Fruit fly (Drosophila melanogaster) whole organism, wandering third instar larva: ENCODE measurements around the gene PH4alphaEFB.

ENCODE experiments used
- Abd-B ChIP-seq: fragments of >200 bp; optimal IDR thresholded peaks from 2 replicates; lab custom pipeline; 2017; ENCODE audit warnings: missing biosample characterization, missing genetic modification characterization
- CG32264 ChIP-seq: fragments of 200-800 bp; sonication (Bioruptor generic); optimal IDR thresholded peaks from 2 replicates; lab custom pipeline; 2016; ENCODE audit warnings: missing biosample characterization, missing genetic modification characterization
- CG9705 ChIP-seq: fragments of 200-800 bp; sonication (Bioruptor generic); optimal IDR thresholded peaks from 2 replicates; lab custom pipeline; 2018; ENCODE audit warnings: missing biosample characterization, mild to moderate bottlenecking, missing genetic modification characterization
- CrebA ChIP-seq: fragments of 200-800 bp; sonication (Bioruptor generic); optimal IDR thresholded peaks from 2 replicates; lab custom pipeline; 2016; ENCODE audit warnings: missing biosample characterization, mild to moderate bottlenecking, missing genetic modification characterization, borderline replicate concordance
- Dfd ChIP-seq: fragments of >200 bp; optimal IDR thresholded peaks from 2 replicates; lab custom pipeline; 2017; ENCODE audit warnings: missing biosample characterization, missing genetic modification characterization
- Dif ChIP-seq: fragments of 200-275, 200-300 bp; sonication (Bioruptor generic); optimal IDR thresholded peaks from 2 replicates; lab custom pipeline; 2018; ENCODE audit warnings: missing biosample characterization, missing genetic modification characterization; ENCODE audit not compliant: partially characterized antibody
- GATAd ChIP-seq: sonication (Bioruptor generic); optimal IDR thresholded peaks from 2 replicates; lab custom pipeline; 2016; ENCODE audit warnings: missing biosample characterization, missing genetic modification characterization
- HLH106 ChIP-seq: fragments of 200-800 bp; optimal IDR thresholded peaks from 3 replicates; lab custom pipeline; 2019; ENCODE audit warnings: missing biosample characterization, mild to moderate bottlenecking, missing genetic modification characterization, moderate library complexity
- Hnf4 ChIP-seq: fragments of 200-800 bp; sonication (Bioruptor generic); optimal IDR thresholded peaks from 2 replicates; lab custom pipeline; 2016; ENCODE audit warnings: missing biosample characterization, mild to moderate bottlenecking, missing genetic modification characterization
- Hr78 ChIP-seq: fragments of >200 bp; optimal IDR thresholded peaks from 2 replicates; lab custom pipeline; 2017; ENCODE audit warnings: missing biosample characterization, missing genetic modification characterization
- Hr83 ChIP-seq: fragments of 200-300 bp; sonication (Bioruptor generic); optimal IDR thresholded peaks from 2 replicates; lab custom pipeline; 2016; ENCODE audit warnings: missing biosample characterization, mild to moderate bottlenecking, missing genetic modification characterization, moderate library complexity; ENCODE audit not compliant: poor library complexity, severe bottlenecking
- Jra ChIP-seq: sonication (Bioruptor generic); optimal IDR thresholded peaks from 2 replicates; lab custom pipeline; 2016; ENCODE audit warnings: missing biosample characterization, missing genetic modification characterization
- Mio ChIP-seq: sonication (Bioruptor generic); optimal IDR thresholded peaks from 2 replicates; lab custom pipeline; 2016; ENCODE audit warnings: missing biosample characterization, missing genetic modification characterization
- Myc ChIP-seq: fragments of >200 bp; optimal IDR thresholded peaks from 2 replicates; lab custom pipeline; 2017
- N ChIP-seq: fragments of >200 bp; optimal IDR thresholded peaks from 2 replicates; lab custom pipeline; 2018; ENCODE audit warnings: missing biosample characterization, missing external identifiers, missing genetic modification characterization
- OdsH ChIP-seq: fragments of 200-800 bp; sonication (Bioruptor generic); optimal IDR thresholded peaks from 2 replicates; lab custom pipeline; 2016; ENCODE audit warnings: missing biosample characterization, mild to moderate bottlenecking, missing genetic modification characterization
- Rel ChIP-seq, 2 experiments: fragments of 200-800 bp; sonication (Bioruptor generic) in 1 of 2; optimal IDR thresholded peaks; 2 replicates in 1 of 2; 3 replicates in 1 of 2; lab custom pipeline; 2016 to 2019; ENCODE audit warnings: mild to moderate bottlenecking in 2 of 2, missing biosample characterization in 2 of 2, missing genetic modification characterization in 2 of 2, moderate library complexity in 1 of 2
- Sp1 ChIP-seq: fragments of 200-800 bp; sonication (Bioruptor generic); optimal IDR thresholded peaks from 3 replicates; lab custom pipeline; 2019; ENCODE audit warnings: missing biosample characterization, mild to moderate bottlenecking, missing genetic modification characterization, moderate library complexity
- Vsx2 ChIP-seq: fragments of 200-300, 225-300 bp; sonication (Bioruptor generic); optimal IDR thresholded peaks from 2 replicates; lab custom pipeline; 2018; ENCODE audit warnings: missing biosample characterization, missing genetic modification characterization; ENCODE audit not compliant: partially characterized antibody
- br ChIP-seq: fragments of 200-800 bp; sonication (Bioruptor generic); optimal IDR thresholded peaks from 2 replicates; lab custom pipeline; 2016; ENCODE audit warnings: missing biosample characterization, missing genetic modification characterization
- brk ChIP-seq: fragments of 200-800 bp; sonication (Bioruptor generic); optimal IDR thresholded peaks from 2 replicates; lab custom pipeline; 2016; ENCODE audit warnings: missing biosample characterization, mild to moderate bottlenecking, missing genetic modification characterization
- dl ChIP-seq, 2 experiments: fragments of 175-275, 200-275 bp in 1 of 2; fragments of 200-275 bp in 1 of 2; sonication (Bioruptor generic); optimal IDR thresholded peaks; lab custom pipeline; 2018; ENCODE audit warnings: mild to moderate bottlenecking in 2 of 2, missing biosample characterization in 2 of 2, missing genetic modification characterization in 2 of 2, moderate library complexity in 2 of 2; ENCODE audit not compliant: partially characterized antibody in 2 of 2, insufficient read depth in 1 of 2
- dmrt93B ChIP-seq: fragments of 200-800 bp; sonication (Bioruptor generic); optimal IDR thresholded peaks from 2 replicates; lab custom pipeline; 2018; ENCODE audit warnings: missing biosample characterization, mild to moderate bottlenecking, missing genetic modification characterization
- dsf ChIP-seq: sonication (Bioruptor generic); optimal IDR thresholded peaks from 2 replicates; lab custom pipeline; 2016; ENCODE audit warnings: missing biosample characterization, missing genetic modification characterization, borderline replicate concordance
- ey ChIP-seq: fragments of 200-800 bp; sonication (Bioruptor generic); optimal IDR thresholded peaks from 2 replicates; lab custom pipeline; 2016; ENCODE audit warnings: missing biosample characterization, missing genetic modification characterization
- foxo ChIP-seq, 2 experiments: fragments of 200-800 bp; sonication (Bioruptor generic); optimal IDR thresholded peaks; 2 replicates in 1 of 2; 3 replicates in 1 of 2; lab custom pipeline; 2016 to 2017; ENCODE audit warnings: missing biosample characterization in 2 of 2, missing genetic modification characterization in 2 of 2
- fru ChIP-seq: fragments of 200-800 bp; sonication (Bioruptor generic); optimal IDR thresholded peaks from 3 replicates; lab custom pipeline; 2016; ENCODE audit warnings: missing biosample characterization, mild to moderate bottlenecking, missing genetic modification characterization
- h ChIP-seq: fragments of 200-800 bp; sonication (Bioruptor generic); optimal IDR thresholded peaks from 3 replicates; lab custom pipeline; 2016; ENCODE audit warnings: missing biosample characterization, mild to moderate bottlenecking, missing genetic modification characterization
- jim ChIP-seq: fragments of 175-275, 200-325 bp; sonication (Bioruptor generic); optimal IDR thresholded peaks from 2 replicates; lab custom pipeline; 2016; ENCODE audit warnings: missing biosample characterization, mild to moderate bottlenecking, missing genetic modification characterization
- lola ChIP-seq: fragments of >200 bp; optimal IDR thresholded peaks from 2 replicates; lab custom pipeline; 2017; ENCODE audit warnings: missing biosample characterization, missing genetic modification characterization
- pan ChIP-seq: fragments of >200 bp; optimal IDR thresholded peaks from 2 replicates; lab custom pipeline; 2017
- psq ChIP-seq: fragments of 200-800 bp; sonication (Bioruptor generic); optimal IDR thresholded peaks from 3 replicates; lab custom pipeline; 2017; ENCODE audit warnings: missing biosample characterization, mild to moderate bottlenecking, missing genetic modification characterization, moderate library complexity
- rgr ChIP-seq: fragments of 200-800 bp; sonication (Bioruptor generic); optimal IDR thresholded peaks from 3 replicates; lab custom pipeline; 2016; ENCODE audit warnings: missing biosample characterization, mild to moderate bottlenecking, missing genetic modification characterization
- sage ChIP-seq: fragments of 200-800 bp; sonication (Bioruptor generic); optimal IDR thresholded peaks from 2 replicates; lab custom pipeline; 2016; ENCODE audit warnings: missing biosample characterization, mild to moderate bottlenecking, missing genetic modification characterization
- sv ChIP-seq: fragments of 200-800 bp; sonication (Bioruptor generic); optimal IDR thresholded peaks from 3 replicates; lab custom pipeline; 2016; ENCODE audit warnings: missing biosample characterization, missing genetic modification characterization
- tai ChIP-seq: sonication (Bioruptor generic); optimal IDR thresholded peaks from 2 replicates; lab custom pipeline; 2016; ENCODE audit warnings: missing biosample characterization, missing genetic modification characterization
- usp ChIP-seq: fragments of >200 bp; optimal IDR thresholded peaks from 2 replicates; lab custom pipeline; 2017; ENCODE audit warnings: missing biosample characterization, missing genetic modification characterization
- woc ChIP-seq: sonication (Bioruptor generic); optimal IDR thresholded peaks from 2 replicates; lab custom pipeline; 2016; ENCODE audit warnings: missing biosample characterization, mild to moderate bottlenecking, missing genetic modification characterization

The PH4alphaEFB gene

dm6 chr3R:30449446-30449845 is 16.4 kb upstream of the PH4alphaEFB start:
- TF ChIP-seq dl (GFP tag; optimal IDR thresholded peaks at IDR 0.05; lab: Kevin White, UChicago; ENCODE audit: insufficient read depth in 1 of 2, partially characterized antibody in 2 of 2) (no peak), CrebA (GFP tag; lab: Kevin White, UChicago) (peak; percentile 22)
- TF ChIP-seq, all 38 proteins: peak for 1

DNA sequence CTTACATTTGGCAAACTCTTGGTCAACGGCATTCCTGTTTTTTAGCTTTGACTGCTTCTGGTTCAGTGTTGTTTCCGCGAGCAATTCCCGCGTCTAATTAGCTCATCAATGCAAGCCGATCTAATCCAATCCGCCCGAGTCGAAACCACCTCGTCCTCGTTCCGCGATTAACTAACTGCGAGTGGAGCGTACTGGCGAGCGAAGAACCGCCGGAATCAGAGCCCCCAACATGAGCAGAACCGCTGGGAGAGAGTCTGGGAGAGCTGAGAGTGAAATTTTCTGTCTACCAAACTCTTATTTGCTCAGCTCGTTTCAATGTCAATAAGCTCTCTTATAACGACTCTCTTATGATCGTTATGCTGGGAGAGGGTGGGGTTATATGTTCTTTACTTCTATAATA is 15.6 kb upstream of the PH4alphaEFB start:
- TF ChIP-seq sage (GFP tag; lab: Kevin White, UChicago) (peak; percentile 93), Jra (GFP tag; lab: Kevin White, UChicago) (peak; percentile 99), Mio (peak; percentile 73), fru (peak; percentile 84), Myc (lab: Kevin White, UChicago) (no peak), lola (no peak), tai (GFP tag; lab: Kevin White, UChicago) (peak; percentile 98), woc (GFP tag; lab: Kevin White, UChicago) (no peak), N (GFP tag; lab: Kevin White, UChicago) (no peak), sv (GFP tag; lab: Kevin White, UChicago) (peak; percentile 63), dmrt93B (GFP tag; lab: Kevin White, UChicago) (peak; percentile 50), dsf (GFP tag; lab: Kevin White, UChicago) (peak; percentile 95), CG32264 (GFP tag; lab: Kevin White, UChicago) (no peak), Sp1 (GFP tag; lab: Kevin White, UChicago) (peak; percentile 66), psq (GFP tag; lab: Kevin White, UChicago) (peak; percentile 80), brk (peak; percentile 96), Dif (GFP tag; lab: Kevin White, UChicago) (peak; percentile 98), Dfd (GFP tag; lab: Kevin White, UChicago) (no peak), Rel (GFP tag; optimal IDR thresholded peaks at IDR 0.05; lab: Kevin White, UChicago) (peak; percentile 53), Rel (tag; optimal IDR thresholded peaks at IDR 0.05; lab: Kevin White, UChicago) (peak; percentile 19), CrebA (GFP tag; lab: Kevin White, UChicago) (peak; percentile 90), usp (GFP tag; lab: Kevin White, UChicago) (no peak), ey (GFP tag; lab: Kevin White, UChicago) (peak; percentile 47), jim (GFP tag; lab: Kevin White, UChicago) (peak; percentile 99), Hr78 (GFP tag; lab: Kevin White, UChicago) (no peak), CG9705 (GFP tag; lab: Kevin White, UChicago) (peak; percentile 29), dl (GFP tag; optimal IDR thresholded peaks at IDR 0.05; lab: Kevin White, UChicago; ENCODE audit: insufficient read depth in 1 of 2, partially characterized antibody in 2 of 2) (peak; percentile 95 to 97), Hr83 (GFP tag; lab: Kevin White, UChicago) (peak; percentile 100), pan (lab: Kevin White, UChicago) (no peak), OdsH (GFP tag; lab: Kevin White, UChicago) (peak; percentile 88), h (GFP tag; lab: Kevin White, UChicago) (peak; percentile 95), GATAd (GFP tag; lab: Kevin White, UChicago) (peak; percentile 98), Hnf4 (GFP tag; lab: Kevin White, UChicago) (peak; percentile 98), Vsx2 (GFP tag; lab: Kevin White, UChicago) (peak; percentile 98), foxo (GFP tag; optimal IDR thresholded peaks at IDR 0.05; lab: Kevin White, UChicago) (peak in 1 of 2 experiments; percentile 31), rgr (peak; percentile 95), br (GFP tag; lab: Kevin White, UChicago) (peak; percentile 83), Abd-B (GFP tag; lab: Kevin White, UChicago) (no peak), HLH106 (tag; lab: Kevin White, UChicago) (peak; percentile 40)
